Worm (Caenorhabditis elegans) whole organism, L2 larva: ENCODE data around the gene cdd-1.
A peak's percentile ranks its signal among the peaks of the same experiment; 100 is the strongest.

Experiments used
- C34F6.9 ChIP-seq: fragments of 150-350 bp; optimal IDR thresholded peaks from 2 replicates; lab custom pipeline; 2014; ENCODE audit warnings: missing biosample characterization, missing genetic modification characterization
- F13H6.1 ChIP-seq: sonication (generic microtip); optimal IDR thresholded peaks from 2 replicates; lab custom pipeline; 2016; ENCODE audit warnings: missing genetic modification characterization, missing compliant biosample characterization
- R02D3.7 ChIP-seq: fragments of 150-350 bp; optimal IDR thresholded peaks from 2 replicates; lab custom pipeline; 2014; ENCODE audit warnings: missing biosample characterization, missing genetic modification characterization
- Y55F3AM.14 ChIP-seq: fragments of 200-800 bp; sonication (Bioruptor generic); optimal IDR thresholded peaks from 2 replicates; lab custom pipeline; 2018; ENCODE audit warnings: mild to moderate bottlenecking, missing genetic modification characterization, missing compliant biosample characterization
- ZK546.5 ChIP-seq: sonication (generic microtip); optimal IDR thresholded peaks from 2 replicates; lab custom pipeline; 2017; ENCODE audit warnings: missing biosample characterization, missing genetic modification characterization
- alr-1 ChIP-seq: fragments of 150-350 bp; optimal IDR thresholded peaks from 2 replicates; lab custom pipeline; 2014; ENCODE audit warnings: missing biosample characterization, missing genetic modification characterization
- aly-2 ChIP-seq: fragments of 150-350 bp; optimal IDR thresholded peaks from 2 replicates; lab custom pipeline; 2014; ENCODE audit warnings: missing biosample characterization, missing genetic modification characterization
- ama-1 ChIP-seq: fragments of 150-350 bp; optimal IDR thresholded peaks from 2 replicates; lab custom pipeline; 2018; ENCODE audit warnings: inconsistent platforms
- blmp-1 ChIP-seq: sonication (generic microtip); optimal IDR thresholded peaks from 2 replicates; lab custom pipeline; 2017; ENCODE audit warnings: missing genetic modification characterization, mild to moderate bottlenecking, missing compliant biosample characterization, antibody characterized with exemption, moderate library complexity; ENCODE audit not compliant: insufficient read depth
- ceh-16 ChIP-seq: fragments of 150-350 bp; optimal IDR thresholded peaks from 2 replicates; lab custom pipeline; 2014; ENCODE audit warnings: missing biosample characterization, missing genetic modification characterization
- ceh-82 ChIP-seq: fragments of 150-350 bp; optimal IDR thresholded peaks from 2 replicates; lab custom pipeline; 2014; ENCODE audit warnings: missing biosample characterization, missing genetic modification characterization
- crh-2 ChIP-seq: sonication (generic microtip); optimal IDR thresholded peaks from 2 replicates; lab custom pipeline; 2017; ENCODE audit warnings: missing biosample characterization, missing genetic modification characterization
- dmd-4 ChIP-seq: sonication (generic microtip); optimal IDR thresholded peaks from 2 replicates; lab custom pipeline; 2017; ENCODE audit warnings: missing biosample characterization, missing genetic modification characterization
- egl-27 ChIP-seq: sonication (generic microtip); optimal IDR thresholded peaks from 3 replicates; lab custom pipeline; 2017; ENCODE audit warnings: missing biosample characterization, missing genetic modification reagents, missing genetic modification characterization
- elt-1 ChIP-seq: fragments of 150-350 bp; optimal IDR thresholded peaks from 2 replicates; lab custom pipeline; 2014; ENCODE audit warnings: missing biosample characterization, missing genetic modification characterization
- elt-3 ChIP-seq: sonication (generic microtip); optimal IDR thresholded peaks from 2 replicates; lab custom pipeline; 2017; ENCODE audit warnings: missing biosample characterization, missing genetic modification characterization
- fos-1 ChIP-seq: fragments of 150-350 bp; optimal IDR thresholded peaks from 2 replicates; lab custom pipeline; 2014; ENCODE audit warnings: missing biosample characterization, missing genetic modification characterization
- gmeb-1 ChIP-seq: fragments of 150-350 bp; optimal IDR thresholded peaks from 2 replicates; lab custom pipeline; 2014; ENCODE audit warnings: missing biosample characterization, missing genetic modification characterization
- lin-11 ChIP-seq: fragments of 150-350 bp; sonication (generic microtip); optimal IDR thresholded peaks from 2 replicates; lab custom pipeline; 2014; ENCODE audit warnings: missing biosample characterization, missing genetic modification characterization, inconsistent platforms, mixed read lengths
- lin-39 ChIP-seq: fragments of 150-350 bp; optimal IDR thresholded peaks from 2 replicates; lab custom pipeline; 2014; ENCODE audit warnings: missing biosample characterization, missing genetic modification reagents, missing genetic modification characterization
- lsy-2 ChIP-seq, 2 experiments: fragments of 150-350 bp in 1 of 2; sonication (generic microtip) in 1 of 2; optimal IDR thresholded peaks; 2 replicates each; lab custom pipeline; 2014 to 2017; ENCODE audit warnings: missing biosample characterization in 2 of 2, missing genetic modification characterization in 2 of 2
- mab-5 ChIP-seq: fragments of 150-350 bp; optimal IDR thresholded peaks from 2 replicates; lab custom pipeline; 2014; ENCODE audit warnings: missing biosample characterization, missing genetic modification characterization
- mbf-1 ChIP-seq: sonication (generic microtip); optimal IDR thresholded peaks from 2 replicates; lab custom pipeline; 2017; ENCODE audit warnings: missing biosample characterization, missing genetic modification characterization
- mdl-1 ChIP-seq, 2 experiments: fragments of 150-350 bp in 1 of 2; sonication (generic microtip) in 1 of 2; optimal IDR thresholded peaks; 2 replicates each; lab custom pipeline; 2017; ENCODE audit warnings: missing biosample characterization in 2 of 2, missing genetic modification characterization in 2 of 2
- nhr-10 ChIP-seq: sonication (generic microtip); optimal IDR thresholded peaks from 2 replicates; lab custom pipeline; 2017; ENCODE audit warnings: missing biosample characterization, missing genetic modification characterization
- nhr-11 ChIP-seq: fragments of 150-350 bp; optimal IDR thresholded peaks from 2 replicates; lab custom pipeline; 2014; ENCODE audit warnings: missing biosample characterization, missing genetic modification characterization
- nhr-12 ChIP-seq: fragments of 150-350 bp; optimal IDR thresholded peaks from 2 replicates; lab custom pipeline; 2014; ENCODE audit warnings: missing biosample characterization, missing genetic modification characterization
- nhr-129 ChIP-seq: fragments of 150-350 bp; optimal IDR thresholded peaks from 2 replicates; lab custom pipeline; 2014; ENCODE audit warnings: missing biosample characterization, missing genetic modification characterization
- nhr-21 ChIP-seq: fragments of 150-350 bp; optimal IDR thresholded peaks from 2 replicates; lab custom pipeline; 2014; ENCODE audit warnings: missing biosample characterization, missing genetic modification characterization
- nhr-23 ChIP-seq: fragments of 150-350 bp; optimal IDR thresholded peaks from 2 replicates; lab custom pipeline; 2014; ENCODE audit warnings: missing biosample characterization, missing genetic modification reagents, missing genetic modification characterization
- nhr-237 ChIP-seq: fragments of 150-350 bp; optimal IDR thresholded peaks from 2 replicates; lab custom pipeline; 2014; ENCODE audit warnings: missing biosample characterization, missing genetic modification characterization
- nhr-25 ChIP-seq: fragments of 150-350 bp; sonication (generic microtip); optimal IDR thresholded peaks from 3 replicates; lab custom pipeline; 2014; ENCODE audit warnings: missing biosample characterization, missing genetic modification characterization
- nhr-6 ChIP-seq: fragments of 150-350 bp; optimal IDR thresholded peaks from 2 replicates; lab custom pipeline; 2014; ENCODE audit warnings: missing biosample characterization, missing genetic modification characterization
- sem-4 ChIP-seq: fragments of 150-350 bp; optimal IDR thresholded peaks from 2 replicates; lab custom pipeline; 2014; ENCODE audit warnings: missing biosample characterization, missing genetic modification reagents, missing genetic modification characterization
- skn-1 ChIP-seq: sonication (generic microtip); optimal IDR thresholded peaks from 2 replicates; lab custom pipeline; 2017; ENCODE audit warnings: missing biosample characterization, missing genetic modification characterization
- sma-3 ChIP-seq: sonication (generic microtip); optimal IDR thresholded peaks from 2 replicates; lab custom pipeline; 2016; ENCODE audit warnings: missing genetic modification reagents, missing genetic modification characterization, missing compliant biosample characterization
- sma-9 ChIP-seq, 2 experiments: fragments of 150-350 bp in 1 of 2; sonication (generic microtip) in 1 of 2; optimal IDR thresholded peaks; 2 replicates each; lab custom pipeline; 2014 to 2016; ENCODE audit warnings: missing genetic modification characterization in 2 of 2, mild to moderate bottlenecking in 1 of 2, missing biosample characterization in 1 of 2, missing compliant biosample characterization in 1 of 2, missing genetic modification reagents in 1 of 2, moderate library complexity in 1 of 2
- snpc-4 ChIP-seq: fragments of 150-350 bp; optimal IDR thresholded peaks from 2 replicates; lab custom pipeline; 2014; ENCODE audit warnings: missing biosample characterization, missing genetic modification characterization
- unc-39 ChIP-seq: fragments of 150-350 bp; optimal IDR thresholded peaks from 2 replicates; lab custom pipeline; 2014; ENCODE audit warnings: missing biosample characterization, missing genetic modification characterization
- ztf-1 ChIP-seq: fragments of 200-800 bp; sonication (Bioruptor generic); conservative IDR thresholded peaks from 2 replicates; pipeline ENCODE4 v1.3.6; 2022; ENCODE audit warnings: missing genetic modification characterization, missing compliant biosample characterization
- ztf-4 ChIP-seq: fragments of 150-350 bp; optimal IDR thresholded peaks from 2 replicates; lab custom pipeline; 2014; ENCODE audit warnings: missing biosample characterization, missing genetic modification characterization

The cdd-1 gene

ce11 chrX:8252293-8252692, 41.3 kb upstream of the cdd-1 start, which contains the start of gene M60.6 (continued):
- TF ChIP-seq unc-39, result no peak
- TF ChIP-seq sma-3 (GFP tag; lab: Kevin White, UChicago), result no peak
- no peak for TF ChIP-seq Y55F3AM.14
- no peak for TF ChIP-seq R02D3.7 (tag; lab: Kevin White, UChicago)
- no peak for TF ChIP-seq ceh-82 (tag; lab: Kevin White, UChicago)
- no peak for TF ChIP-seq alr-1
- no peak for TF ChIP-seq mab-5 (tag; lab: Kevin White, UChicago)
- TF ChIP-seq aly-2, result no peak

ce11 chrX:8247088-8247487, 36.1 kb upstream of the cdd-1 start:
- no peak for TF ChIP-seq sma-9 (GFP tag; optimal IDR thresholded peaks at IDR 0.05; lab: Kevin White, UChicago)
- TF ChIP-seq sma-9 (tag; optimal IDR thresholded peaks at IDR 0.05; lab: Kevin White, UChicago), result no peak

- peak; percentile 32 for TF ChIP-seq crh-2 (tag; lab: Kevin White, UChicago)
- no peak for TF ChIP-seq ama-1
- TF ChIP-seq fos-1 (tag; lab: Kevin White, UChicago), result peak; percentile 69
- TF ChIP-seq, all 48 proteins: peak for 2
Measured at ce11 chrX:8246126-8246525, 35.2 kb upstream of the cdd-1 start, which contains the start of gene kqt-2. Gene kqt-2, minus strand, starts transcription at chrX:8246369.

DNA sequence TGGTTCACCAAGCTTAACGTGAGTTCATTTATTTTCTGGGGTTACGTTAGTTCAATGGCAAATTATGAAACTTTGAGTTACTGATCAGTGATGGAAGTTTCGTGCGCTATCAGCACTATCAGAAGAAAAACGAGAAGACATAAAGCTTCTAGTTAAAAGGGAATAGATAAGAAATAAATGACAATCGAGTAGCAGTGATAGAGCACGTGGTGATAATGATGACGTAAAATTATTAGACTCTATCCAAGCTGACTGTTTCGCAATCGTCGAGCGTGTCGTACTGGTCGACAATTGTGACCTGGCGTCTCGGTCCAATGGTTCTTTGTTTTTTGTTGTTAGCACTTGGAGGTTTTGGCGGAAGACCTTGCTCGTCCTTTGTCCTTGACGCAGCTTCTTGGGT, 32.2 kb upstream of the cdd-1 start:
- no peak for TF ChIP-seq elt-1 (tag; lab: Kevin White, UChicago)
- TF ChIP-seq gmeb-1 (tag; lab: Kevin White, UChicago), result peak; percentile 54
- no peak for TF ChIP-seq sem-4 (tag; lab: Kevin White, UChicago)
- peak; percentile 22 for TF ChIP-seq sma-3 (GFP tag; lab: Kevin White, UChicago)
- peak; percentile 47 for TF ChIP-seq skn-1 (tag; lab: Kevin White, UChicago)
- TF ChIP-seq egl-27 (tag; lab: Kevin White, UChicago), result no peak
- TF ChIP-seq sma-9 (GFP tag; optimal IDR thresholded peaks at IDR 0.05; lab: Kevin White, UChicago), result peak; percentile 82
- TF ChIP-seq sma-9 (tag; optimal IDR thresholded peaks at IDR 0.05; lab: Kevin White, UChicago), result no peak
- no peak for TF ChIP-seq nhr-23 (tag; lab: Kevin White, UChicago)
- peak; percentile 73 for TF ChIP-seq fos-1 (tag; lab: Kevin White, UChicago)
- TF ChIP-seq mdl-1 (tag; optimal IDR thresholded peaks at IDR 0.05; lab: Kevin White, UChicago), result peak in 1 of 2 experiments; percentile 52
- no peak for TF ChIP-seq Y55F3AM.14
- TF ChIP-seq nhr-25, result no peak
- peak; percentile 45 for TF ChIP-seq crh-2 (tag; lab: Kevin White, UChicago)

DNA sequence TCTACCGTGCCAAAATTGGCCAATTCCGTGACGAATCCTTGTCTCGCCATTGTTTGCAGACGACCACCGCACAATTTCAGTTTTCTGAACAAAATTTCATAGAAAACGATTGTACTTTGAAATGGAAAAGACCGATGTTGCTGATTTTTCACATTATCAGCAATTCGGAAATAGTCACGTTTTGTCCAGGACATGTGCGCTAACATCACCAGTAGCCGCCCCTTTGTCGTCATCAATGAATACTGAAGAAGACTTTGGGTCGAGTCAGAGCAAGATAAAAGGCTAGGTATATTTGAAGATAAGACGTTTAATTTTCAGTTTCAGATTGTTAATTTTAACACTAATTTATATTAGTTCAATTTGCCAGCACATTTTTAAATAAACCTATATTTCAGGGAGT, 31.0 kb upstream of the cdd-1 start, which contains the start of gene endu-2:
Gene endu-2, plus strand, starts transcription at position 396 of the 400 bp plus-strand sequence.
- TF ChIP-seq fos-1 (tag; lab: Kevin White, UChicago) (peak; percentile 65), ZK546.5 (no peak), ceh-82 (tag; lab: Kevin White, UChicago) (no peak), mdl-1 (tag; optimal IDR thresholded peaks at IDR 0.05; lab: Kevin White, UChicago) (peak in 1 of 2 experiments; percentile 35), ceh-16 (tag; lab: Kevin White, UChicago) (no peak), ztf-1 (GFP tag; lab: Robert Waterston, UW) (no peak), mab-5 (tag; lab: Kevin White, UChicago) (no peak), F13H6.1 (tag; lab: Kevin White, UChicago) (peak; percentile 32), lin-39 (tag; lab: Kevin White, UChicago) (no peak), nhr-10 (tag; lab: Kevin White, UChicago) (no peak), sma-9 (GFP tag; optimal IDR thresholded peaks at IDR 0.05; lab: Kevin White, UChicago) (peak; percentile 74), sma-9 (tag; optimal IDR thresholded peaks at IDR 0.05; lab: Kevin White, UChicago) (no peak)
- TF ChIP-seq, all 48 proteins: peak for 4

DNA sequence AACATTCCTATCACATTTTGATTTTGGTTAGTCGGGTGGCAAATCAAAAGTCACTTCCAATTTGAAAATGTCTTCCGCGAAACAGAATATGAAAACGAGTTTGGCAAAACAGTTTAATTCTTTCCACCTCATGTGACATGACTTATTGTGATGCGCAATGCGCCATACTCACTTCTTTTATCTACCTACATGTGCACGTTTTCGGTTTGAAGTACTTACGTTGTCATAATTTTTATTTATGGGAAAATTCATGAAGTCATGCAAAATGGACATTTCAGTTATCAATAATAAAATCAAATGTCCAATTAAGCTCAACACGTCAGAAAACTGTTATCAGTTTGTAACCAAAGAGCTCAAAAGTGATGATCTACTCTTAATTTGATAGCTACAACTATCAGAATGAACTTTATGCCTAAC, 27.7 kb upstream of the cdd-1 start:
- TF ChIP-seq elt-3 (tag; lab: Kevin White, UChicago), result no peak
- peak; percentile 17 for TF ChIP-seq nhr-6 (tag; lab: Kevin White, UChicago)
- no peak for TF ChIP-seq snpc-4 (tag; lab: Kevin White, UChicago)
- TF ChIP-seq gmeb-1 (tag; lab: Kevin White, UChicago), result peak; percentile 55
- no peak for TF ChIP-seq lin-11 (tag; lab: Kevin White, UChicago)
- TF ChIP-seq nhr-11 (tag; lab: Kevin White, UChicago), result no peak
- TF ChIP-seq ama-1, result no peak
- TF ChIP-seq ztf-1 (GFP tag; lab: Robert Waterston, UW), result no peak
- TF ChIP-seq R02D3.7 (tag; lab: Kevin White, UChicago), result no peak
- no peak for TF ChIP-seq dmd-4 (tag; lab: Kevin White, UChicago)
- no peak for TF ChIP-seq Y55F3AM.14
- TF ChIP-seq C34F6.9 (tag; lab: Kevin White, UChicago), result peak; percentile 8
- no peak for TF ChIP-seq nhr-237 (tag; lab: Kevin White, UChicago)
- no peak for TF ChIP-seq skn-1 (tag; lab: Kevin White, UChicago)
- no peak for TF ChIP-seq lsy-2 (tag; optimal IDR thresholded peaks at IDR 0.05; lab: Kevin White, UChicago)
- TF ChIP-seq sma-3 (GFP tag; lab: Kevin White, UChicago), result peak; percentile 50
- TF ChIP-seq sem-4 (tag; lab: Kevin White, UChicago), result no peak
- no peak for TF ChIP-seq nhr-12 (tag; lab: Kevin White, UChicago)
- TF ChIP-seq mab-5 (tag; lab: Kevin White, UChicago), result no peak
- no peak for TF ChIP-seq nhr-21 (tag; lab: Kevin White, UChicago)
- no peak for TF ChIP-seq mbf-1 (tag; lab: Kevin White, UChicago)
- no peak for TF ChIP-seq blmp-1 (tag; lab: Kevin White, UChicago)
- TF ChIP-seq ztf-4, result no peak
- no peak for TF ChIP-seq unc-39
- TF ChIP-seq nhr-129 (tag; lab: Kevin White, UChicago), result peak; percentile 68
